Fruit fly (Drosophila melanogaster): ENCODE data around the gene comm2.

DNA sequence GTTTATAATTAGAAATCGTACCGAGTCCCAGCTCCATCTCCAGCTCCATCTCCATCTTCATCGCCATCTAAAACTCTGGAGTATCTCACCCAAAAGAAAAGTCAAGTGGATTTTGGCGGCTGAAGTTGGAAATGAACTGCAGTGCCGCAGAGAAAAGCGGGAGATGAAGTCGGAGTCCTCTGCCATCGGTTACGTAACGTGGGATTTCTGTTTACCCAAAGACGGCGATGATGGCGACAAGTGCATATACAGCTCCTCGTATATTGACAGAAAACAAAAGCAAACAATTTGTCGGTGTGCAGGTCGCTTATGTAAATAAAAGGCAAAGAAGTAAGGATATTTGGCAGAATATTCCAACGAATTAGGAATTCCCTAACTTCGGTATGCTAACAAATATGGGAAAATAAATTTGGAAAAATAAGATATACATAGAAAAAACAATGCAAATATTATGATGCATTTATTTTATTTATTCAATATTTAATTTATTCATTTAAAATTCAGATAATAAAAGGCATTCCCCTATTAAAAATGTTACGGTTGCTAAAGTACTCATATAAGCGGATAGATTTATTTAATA, 48.8 kb upstream of the comm2 start:
- TF ChIP-seq h (optimal IDR thresholded peaks at IDR 0.05) (no peak), insv (optimal IDR thresholded peaks at IDR 0.05) (no peak), psq (optimal IDR thresholded peaks at IDR 0.05) (no peak), ttk (optimal IDR thresholded peaks at IDR 0.05) (no peak), Myc (optimal IDR thresholded peaks at IDR 0.05) (no peak), Sin3A (optimal IDR thresholded peaks at IDR 0.05) (no peak)
